Worm (Caenorhabditis elegans): Measurements from ENCODE around the gene rpl-9.

rpl-9 gene

DNA sequence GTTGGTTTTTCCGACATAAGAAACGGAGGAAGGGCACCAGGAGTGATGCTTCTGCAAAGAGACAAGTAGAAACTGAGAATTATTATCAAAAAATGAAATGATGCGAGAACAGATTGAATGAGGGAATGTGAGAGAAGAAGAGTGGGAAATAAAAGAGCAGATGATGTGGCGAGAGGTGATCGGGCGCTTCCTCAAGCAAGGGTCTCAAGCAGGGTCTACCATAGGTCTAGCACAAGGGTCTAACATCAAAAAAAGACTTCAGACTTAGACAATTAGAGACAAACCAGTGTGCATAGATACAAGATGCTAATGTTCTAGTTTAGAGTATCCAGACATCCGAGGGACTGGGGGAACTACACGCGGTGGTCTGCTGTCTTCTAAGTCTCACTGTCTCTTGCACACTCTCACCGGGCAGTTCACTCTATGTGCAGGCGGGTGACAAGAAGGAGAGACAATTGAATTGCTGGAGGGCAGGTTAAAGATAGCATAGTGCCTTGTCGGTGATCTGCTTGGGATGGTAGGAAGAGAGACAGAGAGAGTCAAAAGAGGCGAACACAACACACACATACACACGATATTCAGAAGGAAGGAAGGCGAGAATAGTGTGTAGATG is 2.4 kb downstream of the rpl-9 start, which contains the start of gene R13A5.7 (continued):
- TF ChIP-seq hlh-30 (tag; optimal IDR thresholded peaks at IDR 0.05; ENCODE audit: insufficient read depth) = peak; percentile 95
- peak; percentile 47 for TF ChIP-seq nhr-48 (tag; optimal IDR thresholded peaks at IDR 0.05)
- peak; percentile 89 for TF ChIP-seq hmg-1.1 (GFP tag; IDR thresholded peaks at IDR 0.05)
- no peak for TF ChIP-seq zfp-2 (tag; optimal IDR thresholded peaks at IDR 0.05)
- peak; percentile 59 for TF ChIP-seq lin-38 (GFP tag; IDR thresholded peaks at IDR 0.05)
- peak in 1 of 2 experiments; percentile 97 for TF ChIP-seq unc-62 (GFP tag; optimal IDR thresholded peaks at IDR 0.05 in 1 of 2)
- TF ChIP-seq unc-62 (tag; optimal IDR thresholded peaks at IDR 0.05) = no peak
- peak; percentile 95 for TF ChIP-seq mxl-3 (GFP tag; optimal IDR thresholded peaks at IDR 0.05)
- 0 out of 2 replicates have a peak, but pooled peaks have one; percentile 46 for TF ChIP-seq php-3 (GFP tag; IDR thresholded peaks at IDR 0.05)
- TF ChIP-seq mdl-1 (tag; optimal IDR thresholded peaks at IDR 0.05) = peak; percentile 95 to 96
- TF ChIP-seq snpc-1.2 (GFP tag; IDR thresholded peaks at IDR 0.05) = no peak
- peak; percentile 74 for TF ChIP-seq nhr-11 (tag; optimal IDR thresholded peaks at IDR 0.05)
- TF ChIP-seq rbr-2 (tag; optimal IDR thresholded peaks at IDR 0.05) = peak; percentile 89
- 0 out of 2 replicates have a peak, but pooled peaks have one; percentile 35 for TF ChIP-seq mdt-29 (GFP tag; IDR thresholded peaks at IDR 0.05)
- no peak for TF ChIP-seq ceh-32 (tag; optimal IDR thresholded peaks at IDR 0.05; ENCODE audit: poor library complexity)
- TF ChIP-seq lin-13 (GFP tag; optimal IDR thresholded peaks at IDR 0.05) = peak; percentile 54
- TF ChIP-seq mes-2 (tag; optimal IDR thresholded peaks at IDR 0.05; ENCODE audit: poor library complexity, severe bottlenecking) = peak; percentile 69
- TF ChIP-seq tra-1 (GFP tag; IDR thresholded peaks at IDR 0.05) = 0 out of 2 replicates have a peak, but pooled peaks have one; percentile 37
- TF ChIP-seq arid-1 (GFP tag; conservative IDR thresholded peaks at IDR 0.05) = peak; percentile 75; the same call in 1 of the 2 replicates
- peak; percentile 70 for TF ChIP-seq nhr-25 (tag; optimal IDR thresholded peaks at IDR 0.05; ENCODE audit: borderline replicate concordance, insufficient read depth)
- TF ChIP-seq vab-7 (GFP tag; IDR thresholded peaks at IDR 0.05) = no peak
- peak; percentile 48 for TF ChIP-seq gei-8 (GFP tag; optimal IDR thresholded peaks at IDR 0.05)
- peak; percentile 22 for TF ChIP-seq duxl-1 (tag; optimal IDR thresholded peaks at IDR 0.05; ENCODE audit: poor library complexity)

DNA sequence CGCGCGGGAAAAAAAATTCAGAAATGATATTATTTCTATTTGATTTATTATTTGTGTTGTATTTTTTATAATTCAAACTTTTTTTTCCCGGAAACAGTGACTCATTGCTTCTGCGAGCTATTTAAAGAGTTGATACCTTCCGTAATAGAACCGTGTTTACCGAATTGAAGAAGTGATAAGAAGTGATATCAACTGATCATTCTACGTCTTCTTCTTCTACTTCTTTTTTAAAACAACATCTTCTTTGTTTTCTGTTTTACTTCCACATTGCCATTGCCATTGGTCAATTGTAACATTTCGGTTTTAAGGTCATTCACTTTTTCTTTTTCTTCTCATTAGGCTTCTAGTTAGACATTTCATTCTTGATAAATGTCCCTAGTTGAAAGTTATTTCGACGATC is 6.5 kb downstream of the rpl-9 start, which contains the start of gene ttr-32:
TSS of gene ttr-32 (plus strand) at position 314 of the 400 bp plus-strand sequence.
- no peak for TF ChIP-seq lin-15B (tag; optimal IDR thresholded peaks at IDR 0.05)
- TF ChIP-seq ceh-82 (tag; optimal IDR thresholded peaks at IDR 0.05) = no peak
- no peak for TF ChIP-seq hmg-1.1 (GFP tag; IDR thresholded peaks at IDR 0.05)
- no peak for TF ChIP-seq nhr-48 (tag; optimal IDR thresholded peaks at IDR 0.05)
- no peak for TF ChIP-seq arid-1 (GFP tag; conservative IDR thresholded peaks at IDR 0.05)
- no peak for TF ChIP-seq D1046.2 (GFP tag; IDR thresholded peaks at IDR 0.05)
- TF ChIP-seq lin-39 (tag; optimal IDR thresholded peaks at IDR 0.05) = no peak
- no peak for TF ChIP-seq duxl-1 (tag; optimal IDR thresholded peaks at IDR 0.05; ENCODE audit: poor library complexity)
- TF ChIP-seq ceh-32 (tag; optimal IDR thresholded peaks at IDR 0.05; ENCODE audit: poor library complexity) = no peak
- no peak for TF ChIP-seq mxl-3 (GFP tag; optimal IDR thresholded peaks at IDR 0.05)
- no peak for TF ChIP-seq ztf-11 (tag; optimal IDR thresholded peaks at IDR 0.05)
- TF ChIP-seq spr-1 (tag; optimal IDR thresholded peaks at IDR 0.05) = no peak
- no peak for TF ChIP-seq F10B5.3 (tag; optimal IDR thresholded peaks at IDR 0.05)
- TF ChIP-seq attf-4 (tag; optimal IDR thresholded peaks at IDR 0.05) = no peak
- no peak for TF ChIP-seq lin-1 (GFP tag; IDR thresholded peaks at IDR 0.05)

DNA sequence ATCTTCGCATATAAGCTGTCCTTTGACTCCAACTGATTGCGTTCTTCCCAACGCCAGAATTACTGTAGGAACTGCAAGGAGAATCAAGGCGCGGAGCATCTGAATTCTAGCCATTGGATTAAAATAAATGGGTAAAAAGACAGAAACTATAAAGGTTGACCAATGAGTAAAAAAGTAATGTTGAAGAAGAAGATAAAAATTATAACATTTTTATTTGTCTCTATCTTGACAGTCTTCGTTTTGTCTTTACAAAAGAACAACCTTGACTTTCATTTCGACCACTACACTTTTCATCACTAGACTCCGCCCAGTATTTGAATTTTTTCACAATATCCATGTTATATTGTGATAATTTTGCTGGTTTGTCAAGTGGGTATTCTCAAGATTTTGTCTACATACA is 7.4 kb downstream of the rpl-9 start, which contains the start of gene ttr-8:
TSS of gene ttr-8 (minus strand) at position 101 of the 400 bp plus-strand sequence.
- TF ChIP-seq attf-4 (tag; optimal IDR thresholded peaks at IDR 0.05) (no peak), lir-3 (tag; optimal IDR thresholded peaks at IDR 0.05) (no peak), zip-2 (tag; optimal IDR thresholded peaks at IDR 0.05) (no peak), rbr-2 (tag; optimal IDR thresholded peaks at IDR 0.05) (no peak), ceh-20 (GFP tag; IDR thresholded peaks at IDR 0.05) (no peak), sdz-12 (GFP tag; optimal IDR thresholded peaks at IDR 0.05) (no peak), madf-9 (GFP tag; conservative IDR thresholded peaks at IDR 0.05) (no peak), vab-7 (GFP tag; IDR thresholded peaks at IDR 0.05) (no peak), hlh-30 (tag; optimal IDR thresholded peaks at IDR 0.05; ENCODE audit: insufficient read depth) (no peak)
